Worm (Caenorhabditis elegans): ENCODE data around the gene fmil-1.

- TF ChIP-seq ama-1 (optimal IDR thresholded peaks at IDR 0.05) (no peak), lin-39 (tag; optimal IDR thresholded peaks at IDR 0.05) (no peak), pqm-1 (tag; optimal IDR thresholded peaks at IDR 0.05) (no peak)
Measured at ce11 chrIV:3667796-3668195, 707 bp downstream of the fmil-1 start.
